Fruit fly (Drosophila melanogaster) whole organism, embryonic: ENCODE measurements around the gene lqfR.

Experiments used
- Atf3 ChIP-seq: fragments of 200-800 bp; sonication (Bioruptor generic); optimal IDR thresholded peaks from 3 replicates; lab custom pipeline; 2016; ENCODE audit warnings: missing biosample characterization, missing genetic modification characterization
- CG10543 ChIP-seq: fragments of 200-800 bp; sonication (Bioruptor generic); optimal IDR thresholded peaks from 3 replicates; lab custom pipeline; 2017; ENCODE audit warnings: missing biosample characterization, mild to moderate bottlenecking, missing genetic modification characterization, moderate library complexity
- CG11093 ChIP-seq: fragments of 200-800 bp; sonication (Bioruptor generic); IDR thresholded peaks from 3 replicates; pipeline ENCODE4 v1.3.6; 2022; ENCODE audit warnings: missing biosample characterization, missing genetic modification characterization
- CG11723 ChIP-seq: fragments of 200-800 bp; sonication (Bioruptor generic); optimal IDR thresholded peaks from 2 replicates; lab custom pipeline; 2017; ENCODE audit warnings: missing biosample characterization, mild to moderate bottlenecking, missing genetic modification characterization
- CG12155 ChIP-seq: fragments of 200-800 bp; sonication (Bioruptor generic); optimal IDR thresholded peaks from 3 replicates; lab custom pipeline; 2016; ENCODE audit warnings: missing biosample characterization, missing genetic modification characterization
- CG13296 ChIP-seq: fragments of 200-800 bp; sonication (Bioruptor generic); optimal IDR thresholded peaks from 3 replicates; lab custom pipeline; 2018; ENCODE audit warnings: missing biosample characterization, mild to moderate bottlenecking, missing genetic modification characterization
- CG15269 ChIP-seq: fragments of 200-800 bp; sonication (Bioruptor generic); optimal IDR thresholded peaks from 2 replicates; lab custom pipeline; 2018; ENCODE audit warnings: missing biosample characterization, mild to moderate bottlenecking, missing genetic modification characterization, moderate library complexity
- CG15479 ChIP-seq: fragments of 200-800 bp; sonication (Bioruptor generic); optimal IDR thresholded peaks from 3 replicates; lab custom pipeline; 2019; ENCODE audit warnings: missing biosample characterization, mild to moderate bottlenecking, missing genetic modification characterization, moderate library complexity
- CG1792 ChIP-seq: fragments of 200-800 bp; sonication (Bioruptor generic); optimal IDR thresholded peaks from 2 replicates; lab custom pipeline; 2016; ENCODE audit warnings: missing biosample characterization, missing genetic modification characterization
- CG30020 ChIP-seq: fragments of 200-800 bp; optimal IDR thresholded peaks from 2 replicates; lab custom pipeline; 2019; ENCODE audit warnings: missing biosample characterization, mild to moderate bottlenecking, missing genetic modification characterization, moderate library complexity
- CG31224 ChIP-seq: fragments of 200-800 bp; sonication (Bioruptor generic); IDR thresholded peaks from 2 replicates; pipeline ENCODE4 v1.3.6; 2022; ENCODE audit warnings: missing biosample characterization, missing genetic modification characterization
- CG3163 ChIP-seq: fragments of 200-800 bp; sonication (Bioruptor generic); optimal IDR thresholded peaks from 3 replicates; lab custom pipeline; 2016; ENCODE audit warnings: missing biosample characterization, missing genetic modification characterization
- CG34224 ChIP-seq: fragments of 200-800 bp; sonication (Bioruptor generic); IDR thresholded peaks from 3 replicates; pipeline ENCODE4 v1.3.6; 2022; ENCODE audit warnings: missing biosample characterization, missing genetic modification characterization; ENCODE audit not compliant: partially characterized antibody
- CG3995 ChIP-seq: fragments of 200-800 bp; sonication (Bioruptor generic); optimal IDR thresholded peaks from 3 replicates; lab custom pipeline; 2016; ENCODE audit warnings: missing biosample characterization, missing genetic modification characterization
- CG4360 ChIP-seq: fragments of 200-800 bp; sonication (Bioruptor generic); IDR thresholded peaks from 2 replicates; pipeline ENCODE4 v1.3.6; 2022; ENCODE audit warnings: missing biosample characterization, missing genetic modification characterization
- CG5953 ChIP-seq: fragments of 200-800 bp; sonication (Bioruptor generic); IDR thresholded peaks from 2 replicates; pipeline ENCODE4 v1.3.6; 2022; ENCODE audit warnings: missing biosample characterization, missing genetic modification characterization
- CG6654 ChIP-seq: fragments of 200-800 bp; sonication (Bioruptor generic); optimal IDR thresholded peaks from 2 replicates; lab custom pipeline; 2017; ENCODE audit warnings: missing biosample characterization, mild to moderate bottlenecking, missing genetic modification characterization
- CTCF ChIP-seq: fragments of 200-800 bp; sonication (Bioruptor generic); optimal IDR thresholded peaks from 2 replicates; lab custom pipeline; 2017; ENCODE audit warnings: missing biosample characterization, mild to moderate bottlenecking, missing genetic modification characterization, moderate library complexity
- Deaf1 ChIP-seq: fragments of 200-800 bp; optimal IDR thresholded peaks from 3 replicates; lab custom pipeline; 2019; ENCODE audit warnings: missing biosample characterization, mild to moderate bottlenecking, missing genetic modification characterization, moderate library complexity
- Dref ChIP-seq: fragments of 200-800 bp; sonication (Bioruptor generic); IDR thresholded peaks from 2 replicates; pipeline ENCODE4 v1.3.6; 2022; ENCODE audit warnings: missing biosample characterization, missing genetic modification characterization
- Drgx ChIP-seq: fragments of 200-800 bp; sonication (Bioruptor generic); IDR thresholded peaks from 2 replicates; pipeline ENCODE4 v1.3.6; 2022; ENCODE audit warnings: missing biosample characterization, missing genetic modification characterization
- Elba2 ChIP-seq: fragments of 200-800 bp; sonication (Bioruptor generic); optimal IDR thresholded peaks from 3 replicates; lab custom pipeline; 2016; ENCODE audit warnings: missing biosample characterization, missing genetic modification characterization
- Fer2 ChIP-seq: fragments of 200-800 bp; sonication (Bioruptor generic); optimal IDR thresholded peaks from 2 replicates; lab custom pipeline; 2018; ENCODE audit warnings: missing biosample characterization, mild to moderate bottlenecking, missing genetic modification characterization, moderate library complexity
- H2.0 ChIP-seq: fragments of 200-800 bp; sonication (Bioruptor generic); IDR thresholded peaks from 2 replicates; pipeline ENCODE4 v1.3.6; 2022; ENCODE audit warnings: missing biosample characterization, missing genetic modification characterization
- Hr3 ChIP-seq: fragments of 200-800 bp; sonication (Bioruptor generic); optimal IDR thresholded peaks from 3 replicates; lab custom pipeline; 2016; ENCODE audit warnings: missing biosample characterization, missing genetic modification characterization
- Kr ChIP-seq: fragments of 200-800 bp; sonication (Bioruptor generic); optimal IDR thresholded peaks from 2 replicates; lab custom pipeline; 2017; ENCODE audit warnings: missing biosample characterization, mild to moderate bottlenecking, missing genetic modification characterization
- MBD-R2 ChIP-seq: fragments of 200-800 bp; sonication (Bioruptor generic); IDR thresholded peaks from 2 replicates; pipeline ENCODE4 v1.3.6; 2022; ENCODE audit warnings: missing biosample characterization, missing genetic modification characterization
- MESR4 ChIP-seq: fragments of 200-800 bp; sonication (Bioruptor generic); optimal IDR thresholded peaks from 2 replicates; lab custom pipeline; 2018; ENCODE audit warnings: missing biosample characterization, mild to moderate bottlenecking, missing genetic modification characterization, moderate library complexity
- Nf-YA ChIP-seq: fragments of 200-800 bp; sonication (Bioruptor generic); IDR thresholded peaks from 2 replicates; pipeline ENCODE4 v1.3.6; 2022; ENCODE audit warnings: missing biosample characterization, missing genetic modification characterization
- Optix ChIP-seq: fragments of 200-800 bp; sonication (Bioruptor generic); IDR thresholded peaks from 3 replicates; pipeline ENCODE4 v1.3.6; 2022; ENCODE audit warnings: missing biosample characterization, missing genetic modification characterization
- Sry-β ChIP-seq: fragments of 200-800 bp; sonication (Bioruptor generic); optimal IDR thresholded peaks from 2 replicates; lab custom pipeline; 2018; ENCODE audit warnings: missing biosample characterization, mild to moderate bottlenecking, missing genetic modification characterization, moderate library complexity
- Sry-δ ChIP-seq: fragments of 200-800 bp; sonication (Bioruptor generic); optimal IDR thresholded peaks from 2 replicates; lab custom pipeline; 2016; ENCODE audit warnings: missing biosample characterization, missing genetic modification characterization
- Trl ChIP-seq, 3 experiments: fragments of >200 bp in 2 of 3; fragments of 200-800 bp in 1 of 3; sonication (Bioruptor generic) in 1 of 3; optimal IDR thresholded peaks; 2 replicates in 1 of 3; 3 replicates in 2 of 3; lab custom pipeline; 2016 to 2017; ENCODE audit warnings: missing biosample characterization in 1 of 3, missing genetic modification characterization in 1 of 3
- abd-A ChIP-seq: fragments of 200-800 bp; sonication (Bioruptor generic); optimal IDR thresholded peaks from 3 replicates; lab custom pipeline; 2019; ENCODE audit warnings: missing biosample characterization, mild to moderate bottlenecking, missing genetic modification characterization, moderate library complexity
- cad ChIP-seq: fragments of >200 bp; optimal IDR thresholded peaks from 2 replicates; lab custom pipeline; 2017; ENCODE audit warnings: missing biosample characterization, missing genetic modification characterization
- cato ChIP-seq: fragments of 200-800 bp; sonication (Bioruptor generic); optimal IDR thresholded peaks from 2 replicates; lab custom pipeline; 2016; ENCODE audit warnings: missing biosample characterization, missing genetic modification characterization, borderline replicate concordance
- chif ChIP-seq, 2 experiments: fragments of 200-800 bp; sonication (Bioruptor generic); optimal IDR thresholded peaks; 3 replicates each; lab custom pipeline; 2016; ENCODE audit warnings: missing biosample characterization in 2 of 2, missing genetic modification characterization in 2 of 2
- croc ChIP-seq: fragments of 200-800 bp; sonication (Bioruptor generic); conservative IDR thresholded peaks from 3 replicates; pipeline ENCODE4 v1.3.6; 2022; ENCODE audit warnings: missing biosample characterization, missing genetic modification characterization
- crp ChIP-seq, 2 experiments: fragments of 200-800 bp; sonication (Bioruptor generic); optimal IDR thresholded peaks; 2 replicates in 1 of 2; 3 replicates in 1 of 2; lab custom pipeline; 2017; ENCODE audit warnings: missing biosample characterization in 2 of 2, missing genetic modification characterization in 2 of 2, mild to moderate bottlenecking in 1 of 2, moderate library complexity in 1 of 2
- dysf ChIP-seq: fragments of 200-800 bp; sonication (Bioruptor generic); IDR thresholded peaks from 3 replicates; pipeline ENCODE4 v1.3.6; 2022; ENCODE audit warnings: missing biosample characterization, missing genetic modification characterization
- grn ChIP-seq: fragments of 200-800 bp; sonication (Bioruptor generic); optimal IDR thresholded peaks from 3 replicates; lab custom pipeline; 2017; ENCODE audit warnings: missing biosample characterization, missing genetic modification characterization
- insv ChIP-seq, 2 experiments: fragments of 200-800 bp; sonication (Bioruptor generic); optimal IDR thresholded peaks; 3 replicates each; lab custom pipeline; 2016 to 2018; ENCODE audit warnings: missing biosample characterization in 2 of 2, missing genetic modification characterization in 2 of 2
- nerfin-1 ChIP-seq: fragments of 200-800 bp; sonication (Bioruptor generic); optimal IDR thresholded peaks from 3 replicates; lab custom pipeline; 2019; ENCODE audit warnings: missing biosample characterization, mild to moderate bottlenecking, missing genetic modification characterization, moderate library complexity
- odd ChIP-seq: fragments of 200-800 bp; sonication (Bioruptor generic); optimal IDR thresholded peaks from 2 replicates; lab custom pipeline; 2017; ENCODE audit warnings: missing biosample characterization, mild to moderate bottlenecking, missing genetic modification characterization
- onecut ChIP-seq: fragments of 200-800 bp; sonication (Bioruptor generic); IDR thresholded peaks from 2 replicates; pipeline ENCODE4 v1.3.6; 2022; ENCODE audit warnings: missing biosample characterization, missing genetic modification characterization
- scrt ChIP-seq: fragments of 200-800 bp; sonication (Bioruptor generic); optimal IDR thresholded peaks from 2 replicates; lab custom pipeline; 2018; ENCODE audit warnings: missing biosample characterization, mild to moderate bottlenecking, missing genetic modification characterization, moderate library complexity
- stc ChIP-seq: fragments of 200-800 bp; sonication (Bioruptor generic); IDR thresholded peaks from 2 replicates; pipeline ENCODE4 v1.3.6; 2022; ENCODE audit warnings: missing biosample characterization, missing genetic modification characterization
- stwl ChIP-seq: fragments of 200-800 bp; sonication (Bioruptor generic); optimal IDR thresholded peaks from 3 replicates; lab custom pipeline; 2018; ENCODE audit warnings: missing biosample characterization, mild to moderate bottlenecking, missing genetic modification characterization, moderate library complexity
- tio ChIP-seq: fragments of 200-800 bp; sonication (Bioruptor generic); optimal IDR thresholded peaks from 2 replicates; lab custom pipeline; 2017; ENCODE audit warnings: missing biosample characterization, missing genetic modification characterization, inconsistent platforms

lqfR gene

dm6 chr3R:22381735-22382134, 29.4 kb upstream of the lqfR start, which contains the start of gene Gpdh3 (continued):
- TF ChIP-seq cato (GFP tag; lab: Kevin White, UChicago), result no peak
- TF ChIP-seq grn (GFP tag; lab: Kevin White, UChicago), result no peak

- TF ChIP-seq croc (GFP tag; lab: Robert Waterston, UW) (no peak), insv (GFP tag; optimal IDR thresholded peaks at IDR 0.05; lab: Kevin White, UChicago) (peak in 1 of 2 experiments; percentile 2), CG4360 (peak; percentile 37; the same call in 1 of the 2 replicates), crp (GFP tag; optimal IDR thresholded peaks at IDR 0.05; lab: Kevin White, UChicago) (peak in 1 of 2 experiments; percentile 3), scrt (GFP tag; lab: Kevin White, UChicago) (peak; percentile 70), CG30020 (no peak), Elba2 (GFP tag; lab: Kevin White, UChicago) (peak; percentile 59), onecut (peak; percentile 90)
Measured at dm6 chr3R:22389614-22390013, 21.5 kb upstream of the lqfR start, which contains the start of the genes CAH8 and CG7059. Gene CAH8 (minus strand): TSS chr3R:22389714. Gene CG7059 (plus strand): TSS chr3R:22389780.

dm6 chr3R:22390109-22390508, 21.0 kb upstream of the lqfR start:
- no peak for TF ChIP-seq Atf3
- TF ChIP-seq Drgx, result no peak
- TF ChIP-seq CG3995, result no peak
- no peak for TF ChIP-seq CG11723
- TF ChIP-seq CTCF (GFP tag; lab: Kevin White, UChicago), result no peak
- no peak for TF ChIP-seq abd-A (tag; lab: Kevin White, UChicago)
- peak; percentile 3 for TF ChIP-seq CG10543 (GFP tag; lab: Kevin White, UChicago)
- no peak for TF ChIP-seq CG31224
- no peak for TF ChIP-seq dysf (GFP tag; lab: Robert Waterston, UW)
- TF ChIP-seq Deaf1 (tag; lab: Kevin White, UChicago), result peak; percentile 37
- TF ChIP-seq MBD-R2 (GFP tag; lab: Robert Waterston, UW), result no peak
- no peak for TF ChIP-seq CG12155 (GFP tag; lab: Kevin White, UChicago)
- no peak for TF ChIP-seq odd (GFP tag; lab: Kevin White, UChicago)
- no peak for TF ChIP-seq MESR4 (GFP tag; lab: Kevin White, UChicago)
- TF ChIP-seq CG6654, result no peak
- TF ChIP-seq H2.0, result no peak
- TF ChIP-seq Nf-YA (GFP tag; lab: Robert Waterston, UW), result no peak
- TF ChIP-seq CG15269 (tag; lab: Kevin White, UChicago), result no peak
- no peak for TF ChIP-seq Dref (GFP tag; lab: Robert Waterston, UW)
- no peak for TF ChIP-seq Sry-δ
- TF ChIP-seq CG13296, result no peak
- TF ChIP-seq Hr3 (GFP tag; lab: Kevin White, UChicago), result no peak
- peak; percentile 37; the same call in 1 of the 3 replicates for TF ChIP-seq CG34224 (GFP tag; lab: Robert Waterston, UW)
- no peak for TF ChIP-seq CG1792 (GFP tag; lab: Kevin White, UChicago)
- no peak for TF ChIP-seq Trl (optimal IDR thresholded peaks at IDR 0.05; lab: Kevin White, UChicago)
- TF ChIP-seq Trl (GFP tag; optimal IDR thresholded peaks at IDR 0.05; lab: Kevin White, UChicago), result no peak
- no peak for TF ChIP-seq tio (GFP tag; lab: Kevin White, UChicago)
- TF ChIP-seq CG3163, result no peak
- no peak for TF ChIP-seq Sry-β
- no peak for TF ChIP-seq Kr
- TF ChIP-seq stc (GFP tag; lab: Robert Waterston, UW), result no peak
- no peak for TF ChIP-seq Fer2 (tag; lab: Kevin White, UChicago)
- TF ChIP-seq cad (GFP tag; lab: Kevin White, UChicago), result no peak
- peak; percentile 33 for TF ChIP-seq CG15479 (GFP tag; lab: Kevin White, UChicago)
- TF ChIP-seq chif (GFP tag; optimal IDR thresholded peaks at IDR 0.05; lab: Kevin White, UChicago), result no peak
- TF ChIP-seq stwl, result no peak
- no peak for TF ChIP-seq CG5953 (GFP tag; lab: Robert Waterston, UW)
- no peak for TF ChIP-seq CG11093 (GFP tag; lab: Robert Waterston, UW)
- TF ChIP-seq nerfin-1 (tag; lab: Kevin White, UChicago), result no peak
- TF ChIP-seq Optix, result no peak
